Worm (Caenorhabditis elegans): ENCODE results near the gene Y75B8A.39.

The Y75B8A.39 gene

DNA sequence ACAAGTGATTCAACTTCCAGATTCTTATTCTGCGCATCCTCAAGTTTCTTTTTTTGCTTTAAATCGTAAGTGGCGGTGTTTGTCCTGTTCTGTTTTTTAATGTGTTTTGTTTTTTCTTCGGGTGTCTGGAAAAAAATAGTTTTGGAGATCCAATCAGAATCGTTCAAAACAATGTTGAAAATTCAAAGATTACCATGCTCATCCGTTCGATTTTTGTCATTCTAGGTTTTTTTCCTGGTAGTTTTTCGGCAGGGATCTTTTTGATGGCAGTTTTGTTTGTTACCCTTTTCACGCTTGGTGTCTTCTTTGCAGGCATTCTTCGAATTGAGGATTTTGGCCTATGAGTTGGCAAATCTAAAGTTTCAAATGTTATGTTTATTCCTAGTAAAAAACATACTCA lies 43.6 kb downstream of the Y75B8A.39 start:
- TF ChIP-seq tbx-11 (GFP tag; IDR thresholded peaks at IDR 0.05) (no peak), tra-4 (tag; optimal IDR thresholded peaks at IDR 0.05) (no peak), hmbx-1 (tag; optimal IDR thresholded peaks at IDR 0.05) (no peak), ceh-13 (GFP tag; optimal IDR thresholded peaks at IDR 0.05) (no peak)

DNA sequence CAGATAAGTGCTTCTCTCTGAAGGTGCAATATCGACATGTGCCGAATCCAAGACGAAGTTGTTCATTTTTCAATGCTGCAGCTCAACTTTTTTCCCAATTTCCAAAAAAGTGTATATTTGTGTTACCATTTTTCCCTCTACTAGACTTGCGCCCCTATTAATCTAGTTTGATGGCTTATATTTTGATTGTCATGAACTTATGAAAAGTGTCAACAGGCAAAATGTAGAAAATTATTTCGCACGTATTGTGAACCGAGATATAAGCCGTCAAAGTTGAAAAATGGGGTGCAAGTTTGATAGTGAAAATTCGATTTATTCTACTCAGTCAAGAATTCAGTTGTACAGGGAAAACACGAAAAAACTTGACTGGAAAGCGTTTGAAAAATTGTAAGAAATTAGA lies 45.5 kb downstream of the Y75B8A.39 start, which contains the start of gene Y75B8A.32:
Gene Y75B8A.32, minus strand, starts transcription at position 101 of the 400 bp plus-strand sequence.
- no peak for TF ChIP-seq tbx-37 (GFP tag; conservative IDR thresholded peaks at IDR 0.05)
- TF ChIP-seq hnd-1 (tag; optimal IDR thresholded peaks at IDR 0.05) = no peak
- TF ChIP-seq hmbx-1 (tag; optimal IDR thresholded peaks at IDR 0.05) = no peak
- TF ChIP-seq F13C5.2 (tag; optimal IDR thresholded peaks at IDR 0.05) = no peak

DNA sequence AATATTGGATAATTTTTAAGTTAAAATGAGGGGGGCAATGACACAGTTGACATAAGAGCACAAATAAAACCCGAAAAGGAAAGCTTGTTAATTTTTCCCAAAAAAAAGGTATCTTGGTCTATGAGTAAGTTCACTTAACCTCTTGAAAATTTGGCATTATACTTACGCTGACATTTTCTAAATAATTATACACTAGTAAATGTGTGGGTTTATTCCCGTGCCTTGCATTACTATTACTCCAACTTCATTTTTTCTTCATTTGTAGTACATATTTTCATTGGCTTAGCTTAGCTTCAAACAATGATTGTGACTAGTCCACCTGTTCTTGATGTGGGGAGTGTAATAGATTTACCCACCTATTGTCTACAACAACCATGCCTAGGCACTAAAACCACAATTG lies 46.3 kb downstream of the Y75B8A.39 start, which contains the start of gene Y75B8A.34:
Gene Y75B8A.34, plus strand, starts transcription at position 301 of the 400 bp plus-strand sequence.
- TF ChIP-seq scrt-1 (GFP tag; IDR thresholded peaks at IDR 0.05) (no peak), ceh-36 (tag; optimal IDR thresholded peaks at IDR 0.05) (no peak), B0310.2 (tag; optimal IDR thresholded peaks at IDR 0.05) (no peak), tbx-37 (GFP tag; conservative IDR thresholded peaks at IDR 0.05) (no peak), F13C5.2 (tag; optimal IDR thresholded peaks at IDR 0.05) (no peak)
